Worm (Caenorhabditis elegans): ENCODE results near the gene gcy-3.
"Not testable (repeated sequence)": the region's sequence is repeated elsewhere in the genome, so short reads cannot be mapped to it uniquely, and the experiment has no call there.

Gene gcy-3

ce11 chrII:9482529-9482928, 24.6 kb downstream of the gcy-3 start:
- TF ChIP-seq him-1 (tag; optimal IDR thresholded peaks at IDR 0.05) (no peak), dao-5 (tag; optimal IDR thresholded peaks at IDR 0.05) (no peak), W03F9.2 (tag; optimal IDR thresholded peaks at IDR 0.05) (no peak)

DNA sequence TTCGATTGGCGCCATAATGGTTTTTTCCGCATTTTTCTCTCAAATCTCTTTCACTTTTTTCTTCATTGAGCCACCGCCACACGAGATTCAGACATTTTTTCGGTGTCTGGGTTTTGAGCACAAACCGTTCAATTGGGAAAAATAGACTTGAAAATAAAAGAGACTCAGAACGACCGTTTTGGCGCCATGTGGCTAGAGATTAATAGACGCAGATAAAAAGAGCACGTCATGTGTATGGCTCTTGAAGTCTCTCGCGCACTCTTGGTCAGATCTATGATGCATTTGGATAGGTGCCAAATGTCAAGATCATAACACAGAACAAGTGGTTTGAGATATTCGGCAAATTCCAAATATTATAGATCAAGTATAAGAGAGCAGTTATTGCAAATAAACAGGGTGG, 25.7 kb downstream of the gcy-3 start:
- TF ChIP-seq dao-5 (tag; optimal IDR thresholded peaks at IDR 0.05): no peak
- no peak for TF ChIP-seq him-1 (tag; optimal IDR thresholded peaks at IDR 0.05)

DNA sequence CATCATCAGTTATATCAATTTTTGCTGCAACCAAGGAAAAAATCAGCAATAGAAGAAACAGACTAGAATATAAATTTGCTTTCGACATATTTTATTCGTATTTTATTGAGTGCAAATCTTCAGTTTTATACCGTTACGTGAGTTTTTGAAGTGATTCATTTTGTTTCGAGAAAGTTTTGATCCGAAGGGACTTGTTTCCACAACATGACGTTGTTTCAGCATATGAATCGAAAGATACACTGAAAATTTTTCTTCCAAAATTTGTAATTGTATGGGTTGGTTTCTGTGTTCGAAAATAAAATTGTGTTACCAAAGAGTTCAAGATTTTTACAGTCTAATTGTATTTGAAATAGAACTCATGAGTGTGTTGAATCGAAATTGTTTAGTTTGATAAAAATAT, 27.1 kb downstream of the gcy-3 start, which contains the start of gene T19H5.7:
Gene T19H5.7, minus strand, starts transcription at position 101 of the 400 bp plus-strand sequence.
- TF ChIP-seq W03F9.2 (tag; optimal IDR thresholded peaks at IDR 0.05) (no peak), dao-5 (tag; optimal IDR thresholded peaks at IDR 0.05) (no peak), him-1 (tag; optimal IDR thresholded peaks at IDR 0.05) (no peak)

ce11 chrII:9477567-9477966, 29.5 kb downstream of the gcy-3 start, which contains the start of gene chil-27:
Gene chil-27 (plus strand): TSS chrII:9477867.
- no peak for TF ChIP-seq dao-5 (tag; optimal IDR thresholded peaks at IDR 0.05)
- no peak for TF ChIP-seq him-1 (tag; optimal IDR thresholded peaks at IDR 0.05)
- no peak for TF ChIP-seq W03F9.2 (tag; optimal IDR thresholded peaks at IDR 0.05)

DNA sequence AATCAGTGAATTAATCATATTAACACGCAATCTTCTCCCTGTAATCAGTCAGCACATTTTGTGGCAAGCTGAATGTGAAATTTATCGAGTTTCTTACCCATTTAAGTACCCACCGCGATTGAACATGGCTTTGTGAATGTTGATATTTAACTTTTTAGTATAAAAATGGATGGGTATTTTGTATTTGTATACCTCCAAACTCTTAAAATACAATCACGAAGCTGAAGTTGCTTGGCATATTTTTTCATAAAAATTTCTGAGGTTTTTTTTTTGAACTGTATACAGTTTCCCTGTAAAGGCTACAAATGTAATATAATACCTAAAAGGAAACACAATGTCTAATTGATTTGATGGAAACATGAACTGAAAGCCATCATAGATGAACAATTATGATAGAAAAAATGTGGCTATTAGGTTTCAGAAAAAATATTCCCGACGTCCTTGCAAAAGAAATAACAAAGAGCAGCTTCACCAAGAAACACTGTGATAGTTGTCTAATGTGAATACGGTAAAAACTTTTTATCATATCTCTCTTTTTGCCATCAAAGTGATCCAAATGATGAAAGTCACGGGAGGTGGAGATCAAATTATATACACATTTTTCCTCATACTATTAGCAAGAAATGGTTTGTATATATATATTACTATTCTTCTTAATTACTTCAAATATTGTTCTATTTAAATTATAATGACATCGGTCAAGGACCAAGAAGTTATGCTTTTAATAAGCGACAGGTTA, 32.5 kb downstream of the gcy-3 start, which contains the start of the genes chil-25 and chil-26:
Gene chil-25, minus strand, starts transcription at position 101 of the 739 bp plus-strand sequence.
Gene chil-26, plus strand, starts transcription at position 689 of the 739 bp plus-strand sequence.
- no peak for TF ChIP-seq him-1 (tag; optimal IDR thresholded peaks at IDR 0.05)
- no peak for TF ChIP-seq W03F9.2 (tag; optimal IDR thresholded peaks at IDR 0.05)
- no peak for TF ChIP-seq dao-5 (tag; optimal IDR thresholded peaks at IDR 0.05)

DNA sequence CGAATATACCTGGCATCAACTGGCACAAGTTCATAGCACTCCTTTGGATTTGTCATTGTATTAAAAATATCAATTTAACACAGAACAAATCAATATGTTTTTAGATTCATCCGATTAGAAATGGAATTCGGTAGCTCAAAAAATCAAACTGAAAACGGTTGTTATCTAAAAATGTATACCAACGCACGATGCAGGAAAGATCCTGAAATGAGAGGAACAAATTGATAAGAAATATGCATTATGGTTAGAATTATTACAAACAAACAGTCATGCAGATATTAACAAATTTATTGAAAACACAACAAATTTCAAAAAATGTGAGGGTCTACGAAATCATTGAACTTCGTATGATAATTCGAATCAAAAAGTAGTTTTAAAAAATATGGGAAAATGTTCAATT, 37.1 kb downstream of the gcy-3 start, which contains the start of gene T19H5.6:
Gene T19H5.6, minus strand, starts transcription at position 195 of the 400 bp plus-strand sequence.
- TF ChIP-seq him-1 (tag; optimal IDR thresholded peaks at IDR 0.05): no peak

DNA sequence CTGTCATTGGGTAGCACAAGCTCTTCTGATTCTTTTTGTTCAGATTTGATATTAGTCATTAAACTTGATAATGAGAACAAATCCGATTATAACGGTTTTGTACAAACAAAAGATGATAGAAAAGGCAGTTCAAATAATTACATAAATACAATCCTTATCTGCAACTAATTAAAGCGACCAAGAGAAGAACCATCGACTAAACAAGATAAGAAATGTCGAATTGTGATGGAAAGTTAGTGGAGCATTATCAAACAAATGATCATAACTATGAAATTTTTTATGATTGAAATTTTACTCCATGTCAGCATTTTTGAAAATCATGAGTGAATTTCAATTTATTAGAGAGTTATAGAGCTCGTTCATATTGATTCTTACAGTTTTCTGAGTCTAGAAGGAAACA, 38.7 kb downstream of the gcy-3 start, which contains the start of gene chil-23:
Gene chil-23, minus strand, starts transcription at position 198 of the 400 bp plus-strand sequence.
- TF ChIP-seq dao-5 (tag; optimal IDR thresholded peaks at IDR 0.05) (no peak), him-1 (tag; optimal IDR thresholded peaks at IDR 0.05) (no peak), W03F9.2 (tag; optimal IDR thresholded peaks at IDR 0.05) (no peak)

- no peak for TF ChIP-seq dao-5 (tag; optimal IDR thresholded peaks at IDR 0.05)
- no peak for TF ChIP-seq W03F9.2 (tag; optimal IDR thresholded peaks at IDR 0.05)
- TF ChIP-seq him-1 (tag; optimal IDR thresholded peaks at IDR 0.05): no peak
Observed at ce11 chrII:9466095-9466494, 41.0 kb downstream of the gcy-3 start, which contains the start of gene chil-22. Gene chil-22 (minus strand): TSS chrII:9466195.

DNA sequence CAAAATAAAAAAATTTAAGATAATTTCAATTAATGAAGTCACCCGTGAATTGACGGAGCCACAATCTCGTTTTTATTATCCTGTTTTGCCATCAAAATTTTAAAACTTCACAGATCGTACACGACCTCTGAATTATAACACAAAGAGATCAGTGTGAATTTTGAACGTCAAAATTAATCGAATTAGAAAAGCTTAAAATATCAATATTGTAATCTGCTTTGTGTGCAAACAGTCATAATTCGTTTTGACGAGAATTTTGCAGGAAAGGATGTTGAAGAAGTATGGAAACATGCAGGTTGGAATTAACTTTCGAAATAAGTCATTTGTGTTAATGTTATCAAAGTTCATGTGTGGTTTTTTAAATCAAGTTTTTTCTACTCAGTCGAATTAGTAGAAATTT, 45.2 kb downstream of the gcy-3 start, which contains the start of gene chil-21:
Gene chil-21, minus strand, starts transcription at position 101 of the 400 bp plus-strand sequence.
- not testable (repeated sequence) for TF ChIP-seq W03F9.2, him-1, dao-5 (tag; optimal IDR thresholded peaks at IDR 0.05)

DNA sequence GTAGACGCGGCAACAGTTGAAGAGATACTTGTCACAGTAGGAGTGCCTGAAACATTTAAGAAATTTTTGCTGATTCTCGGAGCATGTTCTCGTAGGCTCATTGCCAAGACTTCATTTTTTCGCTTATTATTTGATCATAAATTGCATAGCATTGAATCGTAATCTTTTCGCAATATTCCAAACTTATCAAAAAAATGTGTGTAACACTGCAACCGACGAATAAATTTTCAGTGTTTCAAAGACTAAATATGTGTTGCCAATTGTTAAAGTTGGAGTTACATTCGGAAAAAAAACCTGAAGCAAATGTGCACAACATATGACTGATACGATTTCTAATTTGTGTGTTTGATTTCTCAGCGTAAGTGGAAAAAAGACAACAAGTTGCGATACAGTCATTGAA, 47.6 kb downstream of the gcy-3 start, which contains the start of gene R09D1.14:
Gene R09D1.14, minus strand, starts transcription at position 101 of the 400 bp plus-strand sequence.
- not testable (repeated sequence) for TF ChIP-seq W03F9.2, dao-5, him-1 (tag; optimal IDR thresholded peaks at IDR 0.05)

ce11 chrII:9454304-9454703, 52.8 kb downstream of the gcy-3 start, which contains the start of gene chil-19:
Gene chil-19 (minus strand): TSS chrII:9454404.
- TF ChIP-seq him-1 (tag; optimal IDR thresholded peaks at IDR 0.05) (no peak), W03F9.2 (tag; optimal IDR thresholded peaks at IDR 0.05) (no peak)
